Fruit fly (Drosophila melanogaster) whole organism, embryonic: Measurements from ENCODE around the gene Pak.

Experiments
- Adf1 ChIP-seq: fragments of 200-800 bp; sonication (Bioruptor generic); IDR thresholded peaks from 2 replicates; pipeline ENCODE4 v1.3.6; 2022; ENCODE audit warnings: missing biosample characterization, missing genetic modification characterization
- Aef1 ChIP-seq: fragments of 200-800 bp; sonication (Bioruptor generic); IDR thresholded peaks from 3 replicates; pipeline ENCODE4 v1.3.6; 2022; ENCODE audit warnings: missing biosample characterization, missing genetic modification characterization
- Bteb2 ChIP-seq: fragments of 200-800 bp; sonication (Bioruptor generic); optimal IDR thresholded peaks from 2 replicates; lab custom pipeline; 2016; ENCODE audit warnings: missing biosample characterization, missing genetic modification characterization
- CG11085 ChIP-seq: fragments of 200-800 bp; sonication (Bioruptor generic); IDR thresholded peaks from 2 replicates; pipeline ENCODE4 v1.3.6; 2022; ENCODE audit warnings: missing biosample characterization, missing genetic modification characterization
- CG11696 ChIP-seq: fragments of 200-800 bp; sonication (Bioruptor generic); IDR thresholded peaks from 2 replicates; pipeline ENCODE4 v1.3.6; 2022; ENCODE audit warnings: missing biosample characterization, missing genetic modification characterization
- CG12071 ChIP-seq: fragments of 200-800 bp; sonication (Bioruptor generic); optimal IDR thresholded peaks from 3 replicates; lab custom pipeline; 2018; ENCODE audit warnings: missing biosample characterization, mild to moderate bottlenecking, missing genetic modification characterization
- CG12236 ChIP-seq: fragments of 200-800 bp; sonication (Bioruptor generic); optimal IDR thresholded peaks from 2 replicates; lab custom pipeline; 2016; ENCODE audit warnings: missing biosample characterization, missing genetic modification characterization
- CG13624 ChIP-seq: fragments of 200-800 bp; sonication (Bioruptor generic); optimal IDR thresholded peaks from 2 replicates; lab custom pipeline; 2016; ENCODE audit warnings: missing biosample characterization, missing genetic modification characterization
- CG15073 ChIP-seq: fragments of 200-800 bp; sonication (Bioruptor generic); optimal IDR thresholded peaks from 2 replicates; lab custom pipeline; 2016; ENCODE audit warnings: missing biosample characterization, missing genetic modification characterization
- CG1529 ChIP-seq: fragments of 200-800 bp; sonication (Bioruptor generic); optimal IDR thresholded peaks from 3 replicates; lab custom pipeline; 2018; ENCODE audit warnings: missing biosample characterization, missing genetic modification characterization
- CG15601 ChIP-seq: fragments of 200-800 bp; sonication (Bioruptor generic); optimal IDR thresholded peaks from 3 replicates; lab custom pipeline; 2019; ENCODE audit warnings: missing biosample characterization, mild to moderate bottlenecking, missing genetic modification characterization, moderate library complexity
- CG1603 ChIP-seq: fragments of 200-800 bp; sonication (Bioruptor generic); optimal IDR thresholded peaks from 2 replicates; lab custom pipeline; 2019; ENCODE audit warnings: missing biosample characterization, mild to moderate bottlenecking, missing genetic modification characterization, moderate library complexity
- CG18011 ChIP-seq: fragments of 200-800 bp; sonication (Bioruptor generic); optimal IDR thresholded peaks from 2 replicates; lab custom pipeline; 2017; ENCODE audit warnings: missing biosample characterization, missing genetic modification characterization, mild to moderate bottlenecking, moderate library complexity, missing genotype
- CG18619 ChIP-seq: fragments of 200-800 bp; sonication (Bioruptor generic); optimal IDR thresholded peaks from 3 replicates; lab custom pipeline; 2017; ENCODE audit warnings: missing biosample characterization, mild to moderate bottlenecking, missing genetic modification characterization
- CG2120 ChIP-seq: fragments of 200-800 bp; sonication (Bioruptor generic); optimal IDR thresholded peaks from 3 replicates; lab custom pipeline; 2016; ENCODE audit warnings: missing biosample characterization, missing genetic modification characterization
- CG31388 ChIP-seq: fragments of 200-800 bp; sonication (Bioruptor generic); optimal IDR thresholded peaks from 2 replicates; lab custom pipeline; 2016; ENCODE audit warnings: missing biosample characterization, missing genetic modification characterization
- CG3163 ChIP-seq: fragments of 200-800 bp; sonication (Bioruptor generic); optimal IDR thresholded peaks from 3 replicates; lab custom pipeline; 2016; ENCODE audit warnings: missing biosample characterization, missing genetic modification characterization
- CG3838 ChIP-seq: fragments of 200-800 bp; sonication (Bioruptor generic); optimal IDR thresholded peaks from 3 replicates; lab custom pipeline; 2016; ENCODE audit warnings: missing biosample characterization, missing genetic modification characterization
- CG5245 ChIP-seq: fragments of 200-800 bp; sonication (Bioruptor generic); optimal IDR thresholded peaks from 3 replicates; lab custom pipeline; 2016; ENCODE audit warnings: missing biosample characterization, missing genetic modification characterization
- CG6272 ChIP-seq: fragments of 200-800 bp; sonication (Bioruptor generic); IDR thresholded peaks from 2 replicates; pipeline ENCODE4 v1.3.6; 2022; ENCODE audit warnings: missing biosample characterization, missing genetic modification characterization
- CG6683 ChIP-seq: fragments of 200-800 bp; sonication (Bioruptor generic); optimal IDR thresholded peaks from 2 replicates; lab custom pipeline; 2017; ENCODE audit warnings: missing biosample characterization, mild to moderate bottlenecking, missing genetic modification characterization, missing genetic modification reagents
- CG8089 ChIP-seq: fragments of 200-800 bp; sonication (Bioruptor generic); optimal IDR thresholded peaks from 3 replicates; lab custom pipeline; 2016; ENCODE audit warnings: missing biosample characterization, missing genetic modification characterization
- CG8924 ChIP-seq: fragments of 200-800 bp; optimal IDR thresholded peaks from 3 replicates; lab custom pipeline; 2019; ENCODE audit warnings: missing biosample characterization, mild to moderate bottlenecking, missing genetic modification characterization, moderate library complexity
- CG9876 ChIP-seq: fragments of 200-800 bp; sonication (Bioruptor generic); optimal IDR thresholded peaks from 2 replicates; lab custom pipeline; 2016; ENCODE audit warnings: missing biosample characterization, missing genetic modification characterization
- Dbx ChIP-seq: fragments of 200-800 bp; sonication (Bioruptor generic); IDR thresholded peaks from 3 replicates; pipeline ENCODE4 v1.3.6; 2022; ENCODE audit warnings: missing biosample characterization, missing genetic modification characterization
- Deaf1 ChIP-seq: fragments of 200-800 bp; optimal IDR thresholded peaks from 3 replicates; lab custom pipeline; 2019; ENCODE audit warnings: missing biosample characterization, mild to moderate bottlenecking, missing genetic modification characterization, moderate library complexity
- Dll ChIP-seq: fragments of 200-800 bp; sonication (Bioruptor generic); IDR thresholded peaks from 4 replicates; pipeline ENCODE4 v1.3.6; 2022; ENCODE audit warnings: missing biosample characterization, missing genetic modification characterization; ENCODE audit not compliant: partially characterized antibody
- Ets65A ChIP-seq: fragments of 200-800 bp; sonication (Bioruptor generic); peaks from one replicate; lab custom pipeline; 2016; ENCODE audit warnings: missing biosample characterization, missing genetic modification characterization
- H15 ChIP-seq: fragments of 200-800 bp; sonication (Bioruptor generic); IDR thresholded peaks from 3 replicates; pipeline ENCODE4 v1.3.6; 2022; ENCODE audit warnings: missing biosample characterization, missing genetic modification characterization
- Hr51 ChIP-seq, 2 experiments: fragments of 200-800 bp; sonication (Bioruptor generic); optimal IDR thresholded peaks; 2 replicates in 1 of 2; 3 replicates in 1 of 2; lab custom pipeline; 2016 to 2018; ENCODE audit warnings: missing biosample characterization in 2 of 2, missing genetic modification characterization in 2 of 2, mild to moderate bottlenecking in 1 of 2, moderate library complexity in 1 of 2
- Lhr ChIP-seq: fragments of 200-800 bp; sonication (Bioruptor generic); optimal IDR thresholded peaks from 3 replicates; lab custom pipeline; 2017; ENCODE audit warnings: mild to moderate bottlenecking, missing biosample characterization, missing genetic modification reagents, missing genetic modification characterization
- Lpt ChIP-seq: fragments of >200 bp; optimal IDR thresholded peaks from 2 replicates; lab custom pipeline; 2018; ENCODE audit warnings: missing biosample characterization, missing genetic modification characterization
- Mrtf ChIP-seq: fragments of 200-800 bp; sonication (Bioruptor generic); IDR thresholded peaks from 3 replicates; pipeline ENCODE4 v1.3.6; 2022; ENCODE audit warnings: missing biosample characterization, missing genetic modification characterization
- NFAT ChIP-seq: fragments of 200-800 bp; sonication (Bioruptor generic); IDR thresholded peaks from 2 replicates; pipeline ENCODE4 v1.3.6; 2022; ENCODE audit warnings: missing biosample characterization, missing genetic modification characterization
- Pdp1 ChIP-seq, 2 experiments: fragments of 200-800 bp; sonication (Bioruptor generic); optimal IDR thresholded peaks; 3 replicates each; lab custom pipeline; 2016; ENCODE audit warnings: missing biosample characterization in 2 of 2, missing genetic modification characterization in 2 of 2, mild to moderate bottlenecking in 1 of 2, moderate library complexity in 1 of 2
- cg ChIP-seq: fragments of 200-800 bp; sonication (Bioruptor generic); optimal IDR thresholded peaks from 3 replicates; lab custom pipeline; 2019; ENCODE audit warnings: missing biosample characterization, mild to moderate bottlenecking, missing genetic modification characterization, moderate library complexity
- chif ChIP-seq, 2 experiments: fragments of 200-800 bp; sonication (Bioruptor generic); optimal IDR thresholded peaks; 3 replicates each; lab custom pipeline; 2016; ENCODE audit warnings: missing biosample characterization in 2 of 2, missing genetic modification characterization in 2 of 2
- ems ChIP-seq: fragments of 200-800 bp; sonication (Bioruptor generic); optimal IDR thresholded peaks from 3 replicates; lab custom pipeline; 2016; ENCODE audit warnings: missing biosample characterization, missing genetic modification characterization
- esg ChIP-seq: fragments of 200-800 bp; sonication (Bioruptor generic); conservative IDR thresholded peaks from 2 replicates; pipeline ENCODE4 v1.3.6; 2022; ENCODE audit warnings: missing biosample characterization, missing genetic modification characterization
- ewg ChIP-seq: fragments of 200-800 bp; sonication (Bioruptor generic); optimal IDR thresholded peaks from 3 replicates; lab custom pipeline; 2017; ENCODE audit warnings: mild to moderate bottlenecking, missing biosample characterization, missing genetic modification reagents, missing genetic modification characterization
- fd102C ChIP-seq: fragments of 200-800 bp; sonication (Bioruptor generic); optimal IDR thresholded peaks from 2 replicates; lab custom pipeline; 2018; ENCODE audit warnings: missing biosample characterization, mild to moderate bottlenecking, missing genetic modification characterization, moderate library complexity
- fu2 ChIP-seq: fragments of 200-800 bp; sonication (Bioruptor generic); optimal IDR thresholded peaks from 2 replicates; lab custom pipeline; 2016; ENCODE audit warnings: missing biosample characterization, missing genetic modification characterization
- gem ChIP-seq: fragments of 200-800 bp; sonication (Bioruptor generic); optimal IDR thresholded peaks from 2 replicates; lab custom pipeline; 2019; ENCODE audit warnings: missing biosample characterization, mild to moderate bottlenecking, missing genetic modification characterization, moderate library complexity
- lab ChIP-seq: fragments of 200-800 bp; sonication (Bioruptor generic); optimal IDR thresholded peaks from 3 replicates; lab custom pipeline; 2017; ENCODE audit warnings: missing biosample characterization, missing genetic modification characterization, mild to moderate bottlenecking, moderate library complexity, missing genetic modification reagents
- rib ChIP-seq: fragments of 200-800 bp; sonication (Bioruptor generic); IDR thresholded peaks from 2 replicates; pipeline ENCODE4 v1.3.6; 2022; ENCODE audit warnings: missing biosample characterization, missing genetic modification characterization
- sens-2 ChIP-seq: fragments of 200-800 bp; sonication (Bioruptor generic); IDR thresholded peaks from 2 replicates; pipeline ENCODE4 v1.3.6; 2022; ENCODE audit warnings: missing biosample characterization, missing genetic modification characterization
- seq ChIP-seq: fragments of 200-800 bp; sonication (Bioruptor generic); IDR thresholded peaks from 2 replicates; pipeline ENCODE4 v1.3.6; 2022; ENCODE audit warnings: missing biosample characterization, missing genetic modification characterization
- vvl ChIP-seq: fragments of 200-800 bp; sonication (Bioruptor generic); IDR thresholded peaks from 2 replicates; pipeline ENCODE4 v1.3.6; 2022; ENCODE audit warnings: missing biosample characterization, missing genetic modification characterization
- zen2 ChIP-seq: fragments of 200-800 bp; sonication (Bioruptor generic); IDR thresholded peaks from 3 replicates; pipeline ENCODE4 v1.3.6; 2022; ENCODE audit warnings: missing biosample characterization, missing genetic modification characterization; ENCODE audit not compliant: partially characterized antibody
- zf30C ChIP-seq: fragments of 200-800 bp; sonication (Bioruptor generic); optimal IDR thresholded peaks from 3 replicates; lab custom pipeline; 2018; ENCODE audit warnings: missing biosample characterization, mild to moderate bottlenecking, missing genetic modification characterization

Pak gene

DNA sequence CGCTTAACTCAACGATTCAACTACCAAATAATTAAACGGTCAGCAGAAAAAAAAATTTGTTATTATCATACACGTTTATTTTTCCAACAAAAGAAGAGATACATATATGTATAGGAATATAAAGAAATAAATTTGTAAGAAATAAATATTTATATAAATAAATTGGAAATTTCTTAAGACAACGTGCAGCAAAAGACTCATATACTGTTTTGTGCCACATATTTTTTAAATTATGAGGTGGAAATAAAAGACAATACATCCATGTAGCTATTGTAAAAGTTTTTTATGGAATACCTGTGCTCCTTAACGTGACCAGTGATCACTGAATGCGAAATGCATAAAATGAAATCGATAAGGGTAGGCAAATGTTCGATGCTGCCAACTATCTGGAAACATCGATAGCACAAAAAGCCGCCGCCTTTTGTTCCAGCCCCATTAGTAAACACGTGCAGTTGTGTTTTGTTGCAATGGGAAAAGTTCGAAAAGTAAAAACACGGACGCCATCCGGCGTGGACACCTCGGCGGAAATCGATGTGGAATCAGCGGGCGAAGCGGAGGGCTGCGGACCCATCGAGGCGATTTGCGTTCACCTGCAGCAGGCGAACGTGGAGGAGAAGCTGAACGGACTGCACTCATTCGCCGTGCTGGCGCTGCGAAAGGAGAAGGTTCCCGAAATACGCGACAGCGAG is 18.0 kb downstream of the Pak start, which contains the start of gene CG10286 (continued):
- no peak for TF ChIP-seq Lhr (GFP tag; lab: Kevin White, UChicago)
- TF ChIP-seq chif (GFP tag; optimal IDR thresholded peaks at IDR 0.05; lab: Kevin White, UChicago) = peak in 1 of 2 experiments; percentile 11
- no peak for TF ChIP-seq CG11696 (GFP tag; lab: Robert Waterston, UW)
- no peak for TF ChIP-seq CG15073
- no peak for TF ChIP-seq CG3163 (GFP tag; lab: Kevin White, UChicago)
- TF ChIP-seq Bteb2 = no peak
- TF ChIP-seq Deaf1 (tag; lab: Kevin White, UChicago) = no peak
- no peak for TF ChIP-seq CG1529 (GFP tag; lab: Kevin White, UChicago)
- peak; percentile 52; the same call in 1 of the 2 replicates for TF ChIP-seq NFAT
- peak; percentile 62 for TF ChIP-seq gem (tag; lab: Kevin White, UChicago)
- TF ChIP-seq Dbx = peak; percentile 58; the same call in 2 of the 3 replicates
- TF ChIP-seq CG6683 (GFP tag; lab: Kevin White, UChicago) = no peak
- TF ChIP-seq fu2 (GFP tag; lab: Kevin White, UChicago) = no peak
- TF ChIP-seq CG18011 (GFP tag; lab: Kevin White, UChicago) = no peak
- no peak for TF ChIP-seq CG2120 (GFP tag; lab: Kevin White, UChicago)
- TF ChIP-seq fd102C (GFP tag; lab: Kevin White, UChicago) = no peak
- no peak for TF ChIP-seq Aef1 (GFP tag; lab: Robert Waterston, UW)
- TF ChIP-seq Dll (GFP tag; lab: Robert Waterston, UW) = peak; percentile 62; the same call in 3 of the 4 replicates
- no peak for TF ChIP-seq CG12236 (GFP tag; lab: Kevin White, UChicago)
- peak; percentile 86 for TF ChIP-seq CG8924
- no peak for TF ChIP-seq Hr51 (GFP tag; optimal IDR thresholded peaks at IDR 0.05; lab: Kevin White, UChicago)
- TF ChIP-seq ewg (GFP tag; lab: Kevin White, UChicago) = no peak
- no peak for TF ChIP-seq CG9876 (GFP tag; lab: Kevin White, UChicago)
- no peak for TF ChIP-seq CG18619 (GFP tag; lab: Kevin White, UChicago)
- TF ChIP-seq Pdp1 (GFP tag; optimal IDR thresholded peaks at IDR 0.05; lab: Kevin White, UChicago) = no peak
- TF ChIP-seq CG12071 = no peak
- TF ChIP-seq zf30C (GFP tag; lab: Kevin White, UChicago) = no peak
- TF ChIP-seq Adf1 (GFP tag; lab: Robert Waterston, UW) = no peak
- no peak for TF ChIP-seq cg
- TF ChIP-seq CG11085 (GFP tag; lab: Robert Waterston, UW) = no peak
- TF ChIP-seq Lpt = no peak
- TF ChIP-seq sens-2 (GFP tag; lab: Robert Waterston, UW) = no peak
- TF ChIP-seq CG13624 (GFP tag; lab: Kevin White, UChicago) = peak; percentile 13
- no peak for TF ChIP-seq Ets65A
- no peak for TF ChIP-seq H15
- TF ChIP-seq seq (GFP tag; lab: Robert Waterston, UW) = no peak
- TF ChIP-seq CG1603 (tag; lab: Kevin White, UChicago) = peak; percentile 61
- no peak for TF ChIP-seq Mrtf (GFP tag; lab: Robert Waterston, UW)
- TF ChIP-seq CG5245 = no peak
- TF ChIP-seq vvl (GFP tag; lab: Robert Waterston, UW) = peak; percentile 72
- TF ChIP-seq CG31388 (GFP tag; lab: Kevin White, UChicago) = no peak
- no peak for TF ChIP-seq CG3838 (GFP tag; lab: Kevin White, UChicago)
- TF ChIP-seq ems (GFP tag; lab: Kevin White, UChicago) = no peak
- TF ChIP-seq CG6272 (GFP tag; lab: Robert Waterston, UW) = peak; percentile 50; the same call in 1 of the 2 replicates
- TF ChIP-seq CG8089 (GFP tag; lab: Kevin White, UChicago) = no peak
- TF ChIP-seq lab = peak; percentile 53
- TF ChIP-seq esg (GFP tag; lab: Robert Waterston, UW) = no peak
- peak; percentile 63; the same call in 1 of the 3 replicates for TF ChIP-seq zen2 (GFP tag; lab: Robert Waterston, UW)
- TF ChIP-seq rib = peak; percentile 11; the same call in 1 of the 2 replicates
- peak; percentile 40 for TF ChIP-seq CG15601
